Fruit fly (Drosophila melanogaster) whole organism, embryonic: ENCODE measurements around the gene stg.

Source experiments
- CG15073 ChIP-seq: fragments of 200-800 bp; sonication (Bioruptor generic); optimal IDR thresholded peaks from 2 replicates; lab custom pipeline; 2016; ENCODE audit warnings: missing biosample characterization, missing genetic modification characterization
- dan ChIP-seq: fragments of 200-800 bp; sonication (Bioruptor generic); IDR thresholded peaks from 2 replicates; pipeline ENCODE4 v1.3.6; 2022; ENCODE audit warnings: missing biosample characterization, missing genetic modification characterization
- nom ChIP-seq: fragments of 200-800 bp; sonication (Bioruptor generic); optimal IDR thresholded peaks from 2 replicates; lab custom pipeline; 2017; ENCODE audit warnings: missing biosample characterization, missing genetic modification characterization, mild to moderate bottlenecking, moderate library complexity, missing genetic modification reagents
- z ChIP-seq: fragments of 200-800 bp; sonication (Bioruptor generic); IDR thresholded peaks from 3 replicates; pipeline ENCODE4 v1.3.6; 2022; ENCODE audit warnings: missing biosample characterization, missing genetic modification characterization

DNA sequence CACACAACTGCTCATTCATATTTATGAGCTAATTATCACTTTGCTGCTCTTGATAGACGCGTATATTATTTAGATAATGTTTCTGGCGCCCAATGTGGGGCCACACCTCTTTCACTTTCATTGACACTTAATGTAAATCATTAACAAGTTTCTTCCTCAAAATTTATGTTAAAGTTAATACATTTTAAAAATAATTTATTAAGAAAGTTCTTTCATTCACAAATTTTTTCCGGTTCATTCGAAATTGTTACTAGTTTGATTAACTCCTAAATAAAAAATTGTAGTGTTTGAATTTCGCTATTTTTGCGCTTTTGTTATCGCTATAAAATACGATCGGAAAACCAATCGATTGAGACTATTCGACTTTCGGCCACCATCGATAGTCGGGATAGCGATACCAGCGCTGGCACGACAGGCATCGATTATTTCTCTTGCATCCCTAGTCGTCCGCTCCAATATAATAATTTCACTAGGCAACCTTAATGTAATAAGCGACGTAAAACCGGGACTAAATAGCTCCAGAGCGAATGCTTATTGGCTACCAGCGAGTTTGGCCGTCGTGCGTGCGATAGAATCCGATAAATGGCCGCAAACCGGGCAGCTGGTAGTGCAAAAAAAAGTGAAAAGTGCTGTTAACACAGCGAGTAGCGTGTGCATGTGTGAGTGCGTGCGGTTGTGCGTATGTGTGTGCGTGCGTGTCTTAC, 26.7 kb downstream of the stg start, which contains the start of gene Usp1:
- TF ChIP-seq dan (GFP tag; lab: Robert Waterston, UW) (no peak), CG15073 (GFP tag; lab: Kevin White, UChicago) (no peak), nom (no peak), z (GFP tag; lab: Robert Waterston, UW) (no peak)
